Fruit fly (Drosophila melanogaster) whole organism, embryonic: ENCODE results near the gene E23.

Experiments
- Asciz ChIP-seq: fragments of 200-800 bp; sonication (Bioruptor generic); optimal IDR thresholded peaks from 2 replicates; lab custom pipeline; 2017; ENCODE audit warnings: missing biosample characterization, mild to moderate bottlenecking, missing genetic modification characterization, missing genetic modification reagents
- B-H2 ChIP-seq: fragments of 200-800 bp; sonication (Bioruptor generic); optimal IDR thresholded peaks from 2 replicates; lab custom pipeline; 2018; ENCODE audit warnings: missing biosample characterization, mild to moderate bottlenecking, missing genetic modification characterization
- CG10959 ChIP-seq: fragments of 200-800 bp; sonication (Bioruptor generic); IDR thresholded peaks from 2 replicates; pipeline ENCODE4 v1.3.6; 2022; ENCODE audit warnings: missing biosample characterization, missing genetic modification characterization
- CG12219 ChIP-seq: fragments of 200-800 bp; sonication (Bioruptor generic); optimal IDR thresholded peaks from 3 replicates; lab custom pipeline; 2018; ENCODE audit warnings: missing biosample characterization, mild to moderate bottlenecking, missing genetic modification characterization
- CG13123 ChIP-seq: fragments of 200-800 bp; sonication (Bioruptor generic); optimal IDR thresholded peaks from 2 replicates; lab custom pipeline; 2016; ENCODE audit warnings: missing biosample characterization, missing genetic modification characterization
- CG13775 ChIP-seq: fragments of 200-800 bp; sonication (Bioruptor generic); optimal IDR thresholded peaks from 3 replicates; lab custom pipeline; 2017; ENCODE audit warnings: missing biosample characterization, mild to moderate bottlenecking, missing genetic modification characterization
- CG17328 ChIP-seq: fragments of 200-800 bp; sonication (Bioruptor generic); IDR thresholded peaks from 2 replicates; pipeline ENCODE4 v1.3.6; 2022; ENCODE audit warnings: missing biosample characterization, missing genetic modification characterization
- CG17568 ChIP-seq: fragments of 200-800 bp; sonication (Bioruptor generic); optimal IDR thresholded peaks from 2 replicates; lab custom pipeline; 2018; ENCODE audit warnings: missing biosample characterization, mild to moderate bottlenecking, missing genetic modification characterization, moderate library complexity
- CG2889 ChIP-seq: fragments of 200-800 bp; sonication (Bioruptor generic); IDR thresholded peaks from 3 replicates; pipeline ENCODE4 v1.3.6; 2022; ENCODE audit warnings: missing biosample characterization, missing genetic modification characterization
- CG33557 ChIP-seq: fragments of 200-800 bp; sonication (Bioruptor generic); optimal IDR thresholded peaks from 2 replicates; lab custom pipeline; 2019; ENCODE audit warnings: missing biosample characterization, mild to moderate bottlenecking, missing genetic modification characterization, moderate library complexity
- CG34224 ChIP-seq: fragments of 200-800 bp; sonication (Bioruptor generic); IDR thresholded peaks from 3 replicates; pipeline ENCODE4 v1.3.6; 2022; ENCODE audit warnings: missing biosample characterization, missing genetic modification characterization; ENCODE audit not compliant: partially characterized antibody
- CG5180 ChIP-seq: fragments of 200-800 bp; sonication (Bioruptor generic); optimal IDR thresholded peaks from 3 replicates; lab custom pipeline; 2017; ENCODE audit warnings: missing biosample characterization, missing genetic modification characterization, mild to moderate bottlenecking, moderate library complexity, missing genetic modification reagents
- CG6272 ChIP-seq: fragments of 200-800 bp; sonication (Bioruptor generic); IDR thresholded peaks from 2 replicates; pipeline ENCODE4 v1.3.6; 2022; ENCODE audit warnings: missing biosample characterization, missing genetic modification characterization
- CG7745 ChIP-seq: fragments of 200-800 bp; sonication (Bioruptor generic); optimal IDR thresholded peaks from 2 replicates; lab custom pipeline; 2018; ENCODE audit warnings: missing biosample characterization, mild to moderate bottlenecking, missing genetic modification characterization, moderate library complexity
- CG7839 ChIP-seq: fragments of 200-800 bp; sonication (Bioruptor generic); optimal IDR thresholded peaks from 3 replicates; lab custom pipeline; 2018; ENCODE audit warnings: missing biosample characterization, mild to moderate bottlenecking, missing genetic modification characterization, moderate library complexity
- CG8765 ChIP-seq: fragments of 200-800 bp; sonication (Bioruptor generic); IDR thresholded peaks from 2 replicates; pipeline ENCODE4 v1.3.6; 2022; ENCODE audit warnings: missing biosample characterization, missing genetic modification characterization
- CkIIα-i1 ChIP-seq: fragments of 200-800 bp; sonication (Bioruptor generic); IDR thresholded peaks from 2 replicates; pipeline ENCODE4 v1.3.6; 2022; ENCODE audit warnings: missing biosample characterization, missing genetic modification characterization
- D19B ChIP-seq: fragments of 200-800 bp; sonication (Bioruptor generic); optimal IDR thresholded peaks from 2 replicates; lab custom pipeline; 2017; ENCODE audit warnings: missing biosample characterization, mild to moderate bottlenecking, missing genetic modification characterization
- H15 ChIP-seq: fragments of 200-800 bp; sonication (Bioruptor generic); IDR thresholded peaks from 3 replicates; pipeline ENCODE4 v1.3.6; 2022; ENCODE audit warnings: missing biosample characterization, missing genetic modification characterization
- Hey ChIP-seq: fragments of 200-800 bp; sonication (Bioruptor generic); optimal IDR thresholded peaks from 3 replicates; lab custom pipeline; 2018; ENCODE audit warnings: missing biosample characterization, mild to moderate bottlenecking, missing genetic modification characterization
- Hmx ChIP-seq: fragments of 200-800 bp; sonication (Bioruptor generic); optimal IDR thresholded peaks from 2 replicates; lab custom pipeline; 2016; ENCODE audit warnings: missing biosample characterization, missing genetic modification characterization
- Hr51 ChIP-seq, 2 experiments: fragments of 200-800 bp; sonication (Bioruptor generic); optimal IDR thresholded peaks; 2 replicates in 1 of 2; 3 replicates in 1 of 2; lab custom pipeline; 2016 to 2018; ENCODE audit warnings: missing biosample characterization in 2 of 2, missing genetic modification characterization in 2 of 2, mild to moderate bottlenecking in 1 of 2, moderate library complexity in 1 of 2
- Mad ChIP-seq: fragments of 200-800 bp; sonication (Bioruptor generic); optimal IDR thresholded peaks from 2 replicates; lab custom pipeline; 2016; ENCODE audit warnings: missing biosample characterization, missing genetic modification characterization
- Meics ChIP-seq: fragments of 200-800 bp; sonication (Bioruptor generic); optimal IDR thresholded peaks from 2 replicates; lab custom pipeline; 2017; ENCODE audit warnings: missing biosample characterization, mild to moderate bottlenecking, missing genetic modification characterization
- NC2α ChIP-seq: fragments of 200-800 bp; sonication (Bioruptor generic); optimal IDR thresholded peaks from 2 replicates; lab custom pipeline; 2016; ENCODE audit warnings: missing biosample characterization, missing genetic modification characterization
- Nf-YB ChIP-seq: fragments of 200-800 bp; sonication (Bioruptor generic); optimal IDR thresholded peaks from 3 replicates; lab custom pipeline; 2019; ENCODE audit warnings: missing biosample characterization, mild to moderate bottlenecking, missing genetic modification characterization, moderate library complexity
- Opbp ChIP-seq: fragments of 200-800 bp; sonication (Bioruptor generic); IDR thresholded peaks from 3 replicates; pipeline ENCODE4 v1.3.6; 2022; ENCODE audit warnings: missing biosample characterization, missing genetic modification characterization; ENCODE audit not compliant: partially characterized antibody
- Optix ChIP-seq: fragments of 200-800 bp; sonication (Bioruptor generic); IDR thresholded peaks from 3 replicates; pipeline ENCODE4 v1.3.6; 2022; ENCODE audit warnings: missing biosample characterization, missing genetic modification characterization
- Pdp1 ChIP-seq, 2 experiments: fragments of 200-800 bp; sonication (Bioruptor generic); optimal IDR thresholded peaks; 3 replicates each; lab custom pipeline; 2016; ENCODE audit warnings: missing biosample characterization in 2 of 2, missing genetic modification characterization in 2 of 2, mild to moderate bottlenecking in 1 of 2, moderate library complexity in 1 of 2
- Sry-δ ChIP-seq: fragments of 200-800 bp; sonication (Bioruptor generic); optimal IDR thresholded peaks from 2 replicates; lab custom pipeline; 2016; ENCODE audit warnings: missing biosample characterization, missing genetic modification characterization
- TFAM ChIP-seq: fragments of 200-800 bp; sonication (Bioruptor generic); optimal IDR thresholded peaks from 2 replicates; lab custom pipeline; 2017; ENCODE audit warnings: missing biosample characterization, missing genetic modification characterization, inconsistent platforms
- Vsx1 ChIP-seq: fragments of 200-800 bp; sonication (Bioruptor generic); optimal IDR thresholded peaks from 2 replicates; lab custom pipeline; 2017; ENCODE audit warnings: missing biosample characterization, mild to moderate bottlenecking, missing genetic modification characterization, missing genetic modification reagents
- cas ChIP-seq: fragments of 200-800 bp; sonication (Bioruptor generic); IDR thresholded peaks from 2 replicates; pipeline ENCODE4 v1.3.6; 2022; ENCODE audit warnings: missing biosample characterization, missing genetic modification characterization
- crp ChIP-seq, 2 experiments: fragments of 200-800 bp; sonication (Bioruptor generic); optimal IDR thresholded peaks; 2 replicates in 1 of 2; 3 replicates in 1 of 2; lab custom pipeline; 2017; ENCODE audit warnings: missing biosample characterization in 2 of 2, missing genetic modification characterization in 2 of 2, mild to moderate bottlenecking in 1 of 2, moderate library complexity in 1 of 2
- exex ChIP-seq: fragments of 200-800 bp; sonication (Bioruptor generic); optimal IDR thresholded peaks from 4 replicates; lab custom pipeline; 2018; ENCODE audit warnings: missing biosample characterization, mild to moderate bottlenecking, missing genetic modification characterization, moderate library complexity
- nau ChIP-seq: fragments of 200-800 bp; sonication (Bioruptor generic); optimal IDR thresholded peaks from 3 replicates; lab custom pipeline; 2017; ENCODE audit warnings: missing biosample characterization, mild to moderate bottlenecking, missing genetic modification characterization, missing genetic modification reagents
- p53 ChIP-seq: fragments of 200-800 bp; sonication (Bioruptor generic); optimal IDR thresholded peaks from 2 replicates; lab custom pipeline; 2016; ENCODE audit warnings: missing biosample characterization, missing genetic modification characterization
- schlank ChIP-seq: fragments of 200-800 bp; sonication (Bioruptor generic); optimal IDR thresholded peaks from 2 replicates; lab custom pipeline; 2018; ENCODE audit warnings: missing biosample characterization, mild to moderate bottlenecking, missing genetic modification characterization
- sob ChIP-seq: fragments of 200-800 bp; sonication (Bioruptor generic); IDR thresholded peaks from 2 replicates; pipeline ENCODE4 v1.3.6; 2022; ENCODE audit warnings: missing biosample characterization, missing genetic modification characterization
- tap ChIP-seq: fragments of 200-800 bp; optimal IDR thresholded peaks from 3 replicates; lab custom pipeline; 2019; ENCODE audit warnings: missing biosample characterization, mild to moderate bottlenecking, missing genetic modification characterization, moderate library complexity
- vvl ChIP-seq: fragments of 200-800 bp; sonication (Bioruptor generic); IDR thresholded peaks from 2 replicates; pipeline ENCODE4 v1.3.6; 2022; ENCODE audit warnings: missing biosample characterization, missing genetic modification characterization
- zfh2 ChIP-seq: fragments of 200-800 bp; sonication (Bioruptor generic); optimal IDR thresholded peaks from 2 replicates; lab custom pipeline; 2016; ENCODE audit warnings: missing biosample characterization, missing genetic modification characterization

E23 gene

DNA sequence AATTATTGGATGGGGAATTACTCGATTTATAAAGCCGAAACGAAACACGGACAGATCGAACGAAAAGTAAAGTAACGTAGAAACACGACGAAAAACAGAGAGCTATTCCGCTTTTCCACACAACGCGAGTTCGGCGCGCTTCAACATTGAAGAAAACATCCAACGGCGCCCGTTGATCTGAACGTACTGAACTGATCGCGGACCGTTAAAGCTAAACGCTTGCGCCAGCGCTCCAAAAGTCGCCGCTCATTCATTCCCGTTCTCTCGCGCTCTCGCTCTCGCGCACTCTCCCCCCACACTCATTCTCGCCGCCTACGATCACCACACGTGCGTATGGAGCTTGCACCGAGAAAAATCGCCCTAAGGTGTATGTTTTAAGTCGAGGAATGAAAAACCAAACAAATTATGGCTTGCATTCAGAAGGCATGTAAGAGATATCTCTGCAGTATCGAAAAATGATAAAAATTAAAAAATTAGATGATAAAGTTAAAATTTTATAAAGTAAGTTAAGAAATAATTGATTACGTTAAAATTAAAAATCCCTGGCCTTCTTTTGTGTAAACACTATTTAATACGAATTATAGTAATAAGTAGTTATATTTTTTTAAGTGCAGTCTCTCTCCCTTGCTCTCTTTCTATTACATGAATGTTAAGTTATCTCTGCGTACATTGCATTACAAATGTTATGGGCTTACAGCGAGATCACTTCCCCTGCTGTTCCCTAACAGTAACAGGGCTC is at the start of gene E23 (continued):
- peak; percentile 99 for TF ChIP-seq CG33557 (GFP tag; lab: Kevin White, UChicago)
- peak; percentile 98 for TF ChIP-seq sob (GFP tag; lab: Robert Waterston, UW)
- peak; percentile 97 for TF ChIP-seq Vsx1 (GFP tag; lab: Kevin White, UChicago)
- peak; percentile 95 for TF ChIP-seq B-H2 (GFP tag; lab: Kevin White, UChicago)
- peak; percentile 58 for TF ChIP-seq CG7745 (tag; lab: Kevin White, UChicago)
- TF ChIP-seq Asciz (GFP tag; lab: Kevin White, UChicago) = peak; percentile 99
- TF ChIP-seq Hr51 (GFP tag; optimal IDR thresholded peaks at IDR 0.05; lab: Kevin White, UChicago) = peak; percentile 96 to 100
- peak; percentile 90 for TF ChIP-seq TFAM
- peak; percentile 98 for TF ChIP-seq Meics
- TF ChIP-seq Hey = peak; percentile 88
- TF ChIP-seq tap (tag; lab: Kevin White, UChicago) = peak; percentile 97
- peak; percentile 98 for TF ChIP-seq vvl (GFP tag; lab: Robert Waterston, UW)
- peak; percentile 85 for TF ChIP-seq NC2α
- peak; percentile 52; the same call in 2 of the 3 replicates for TF ChIP-seq CG34224 (GFP tag; lab: Robert Waterston, UW)
- peak; percentile 97 for TF ChIP-seq CG6272 (GFP tag; lab: Robert Waterston, UW)
- peak; percentile 93 for TF ChIP-seq CG5180 (GFP tag; lab: Kevin White, UChicago)
- peak in 1 of 2 experiments; percentile 73 for TF ChIP-seq crp (GFP tag; optimal IDR thresholded peaks at IDR 0.05; lab: Kevin White, UChicago)
- peak; percentile 98 for TF ChIP-seq CG17568 (GFP tag; lab: Kevin White, UChicago)
- peak; percentile 95 for TF ChIP-seq CG10959 (GFP tag; lab: Robert Waterston, UW)
- peak; percentile 97 for TF ChIP-seq CG13123 (GFP tag; lab: Kevin White, UChicago)
- peak; percentile 97 for TF ChIP-seq nau (GFP tag; lab: Kevin White, UChicago)
- peak; percentile 92 for TF ChIP-seq D19B (GFP tag; lab: Kevin White, UChicago)
- TF ChIP-seq Sry-δ (GFP tag; lab: Kevin White, UChicago) = peak; percentile 51
- TF ChIP-seq CG12219 (GFP tag; lab: Kevin White, UChicago) = peak; percentile 96
- peak; percentile 95 for TF ChIP-seq cas (GFP tag; lab: Robert Waterston, UW)
- peak; percentile 95 for TF ChIP-seq Optix
- peak; percentile 84 for TF ChIP-seq Hmx
- TF ChIP-seq Nf-YB (GFP tag; lab: Kevin White, UChicago) = peak; percentile 91
- peak; percentile 88 for TF ChIP-seq exex (tag; lab: Kevin White, UChicago)
- TF ChIP-seq CG17328 = peak; percentile 97
- TF ChIP-seq CG7839 (tag; lab: Kevin White, UChicago) = peak; percentile 99
- peak; percentile 98 for TF ChIP-seq H15
- TF ChIP-seq CG2889 = peak; percentile 95
- peak; percentile 92 for TF ChIP-seq schlank (tag; lab: Kevin White, UChicago)
- peak; percentile 97 for TF ChIP-seq zfh2 (GFP tag; lab: Kevin White, UChicago)
- TF ChIP-seq CG13775 = peak; percentile 99
- peak; percentile 83 for TF ChIP-seq p53 (GFP tag; lab: Kevin White, UChicago)
- TF ChIP-seq CkIIα-i1 (GFP tag; lab: Robert Waterston, UW) = 0 out of 2 replicates have a peak, but pooled peaks have one; percentile 54
- peak; percentile 93 to 96 for TF ChIP-seq Pdp1 (GFP tag; optimal IDR thresholded peaks at IDR 0.05; lab: Kevin White, UChicago)
- TF ChIP-seq Opbp (GFP tag; lab: Robert Waterston, UW) = peak; percentile 69; the same call in 2 of the 3 replicates
- TF ChIP-seq CG8765 (GFP tag; lab: Robert Waterston, UW) = peak; percentile 89
- TF ChIP-seq Mad (GFP tag; lab: Kevin White, UChicago) = peak; percentile 98
